Worm (Caenorhabditis elegans): ENCODE data around the gene F41H10.1.

Gene F41H10.1

DNA sequence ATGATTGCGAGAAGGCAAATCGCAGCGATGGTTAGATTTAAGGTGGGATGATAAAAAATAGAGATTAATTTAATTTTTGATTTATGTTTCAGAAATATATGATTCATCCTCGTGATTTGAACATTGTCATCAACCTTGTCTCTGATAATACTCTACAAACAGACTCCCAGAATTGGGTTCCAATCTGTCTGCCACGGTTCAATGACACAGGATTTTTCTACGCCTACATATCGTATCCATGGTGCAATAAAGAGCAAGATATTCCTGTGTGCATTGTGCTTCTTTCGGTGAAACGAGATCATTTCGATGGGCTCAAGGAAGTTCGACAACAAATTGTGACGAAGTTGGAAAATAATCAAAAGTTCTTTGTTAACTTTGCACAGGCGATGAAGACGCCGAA, 14.8 kb upstream of the F41H10.1 start:
- TF ChIP-seq fkh-4 (tag; optimal IDR thresholded peaks at IDR 0.05; ENCODE audit: borderline replicate concordance) (no peak), snu-23 (GFP tag; optimal IDR thresholded peaks at IDR 0.05) (no peak), efl-1 (optimal IDR thresholded peaks at IDR 0.05) (no peak), efl-1 (GFP tag; optimal IDR thresholded peaks at IDR 0.05 in 1 of 2) (peak in 1 of 2 experiments; percentile 92), nhr-85 (tag) (no peak), nhr-84 (tag; optimal IDR thresholded peaks at IDR 0.05) (no peak)

DNA sequence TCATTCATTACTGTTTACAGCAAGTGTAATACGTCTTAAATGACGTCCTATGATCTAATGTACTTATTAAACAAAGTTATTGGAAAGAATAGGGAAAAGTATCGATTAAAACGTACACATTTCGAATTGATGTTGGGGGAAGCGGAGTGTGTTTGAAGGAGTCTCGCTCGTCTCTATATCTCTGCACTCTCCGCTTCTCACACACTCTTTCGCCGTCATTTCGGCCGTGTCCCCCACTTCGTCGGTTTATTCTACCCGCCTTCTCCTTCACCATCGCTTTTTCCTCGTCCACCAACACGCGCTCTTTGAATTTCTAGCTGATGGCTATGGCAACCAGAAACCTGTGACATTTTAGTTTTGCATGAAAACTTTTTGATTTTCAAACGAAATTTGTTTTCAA, 13.8 kb upstream of the F41H10.1 start:
- TF ChIP-seq efl-1 (optimal IDR thresholded peaks at IDR 0.05): peak; percentile 37 to 47
- TF ChIP-seq efl-1 (GFP tag; optimal IDR thresholded peaks at IDR 0.05 in 1 of 2): peak in 1 of 2 experiments; percentile 46
- TF ChIP-seq snu-23 (GFP tag; optimal IDR thresholded peaks at IDR 0.05): peak; percentile 52
- TF ChIP-seq tlp-1 (tag; optimal IDR thresholded peaks at IDR 0.05): no peak
- TF ChIP-seq unc-86 (tag; optimal IDR thresholded peaks at IDR 0.05): peak; percentile 37
- TF ChIP-seq isw-1 (GFP tag; IDR thresholded peaks at IDR 0.05): peak; percentile 2; the same call in 1 of the 2 replicates
- TF ChIP-seq F16B12.6 (tag; optimal IDR thresholded peaks at IDR 0.05): peak; percentile 34
- peak; percentile 40 for TF ChIP-seq nhr-71 (tag; optimal IDR thresholded peaks at IDR 0.05)
- peak in 2 of 3 experiments; percentile 7 to 11 for TF ChIP-seq dpl-1 (GFP tag; optimal IDR thresholded peaks at IDR 0.05)
- no peak for TF ChIP-seq elt-3 (tag; optimal IDR thresholded peaks at IDR 0.05)
- TF ChIP-seq skn-1 (tag; optimal IDR thresholded peaks at IDR 0.05): peak; percentile 5
- TF ChIP-seq nhr-85 (tag): peak; percentile 58
- TF ChIP-seq tbx-2 (tag; optimal IDR thresholded peaks at IDR 0.05): peak; percentile 9
- TF ChIP-seq dsc-1 (tag; optimal IDR thresholded peaks at IDR 0.05): peak; percentile 13
- peak in 1 of 3 experiments; percentile 41 for TF ChIP-seq ceh-82 (tag; optimal IDR thresholded peaks at IDR 0.05)
- TF ChIP-seq rnt-1 (tag; optimal IDR thresholded peaks at IDR 0.05): peak; percentile 42
- no peak for TF ChIP-seq aly-2 (tag; optimal IDR thresholded peaks at IDR 0.05)
- TF ChIP-seq swsn-7 (tag; optimal IDR thresholded peaks at IDR 0.05): peak; percentile 55
- TF ChIP-seq fkh-4 (tag; optimal IDR thresholded peaks at IDR 0.05; ENCODE audit: borderline replicate concordance): no peak
- TF ChIP-seq lsy-2 (tag; optimal IDR thresholded peaks at IDR 0.05): peak; percentile 38 to 45
- TF ChIP-seq nhr-19 (GFP tag; conservative IDR thresholded peaks at IDR 0.05): peak; percentile 15; the same call in 1 of the 2 replicates
- peak; percentile 71 for TF ChIP-seq lin-14 (GFP tag; optimal IDR thresholded peaks at IDR 0.05)
- TF ChIP-seq ztf-4 (tag; optimal IDR thresholded peaks at IDR 0.05): peak; percentile 13
- TF ChIP-seq pqm-1 (tag; optimal IDR thresholded peaks at IDR 0.05): no peak
- TF ChIP-seq lir-3 (tag; optimal IDR thresholded peaks at IDR 0.05; ENCODE audit: poor library complexity): peak; percentile 26
- peak; percentile 43 for TF ChIP-seq fkh-8 (tag; optimal IDR thresholded peaks at IDR 0.05)
- peak; percentile 8 for TF ChIP-seq lin-15B (tag; optimal IDR thresholded peaks at IDR 0.05)
- peak; percentile 37 to 43 for TF ChIP-seq lin-35 (GFP tag; optimal IDR thresholded peaks at IDR 0.05)
- peak; percentile 25 for TF ChIP-seq xbp-1 (tag; optimal IDR thresholded peaks at IDR 0.05)
- TF ChIP-seq nhr-47 (tag; optimal IDR thresholded peaks at IDR 0.05): peak; percentile 8
- TF ChIP-seq sptf-1 (tag; optimal IDR thresholded peaks at IDR 0.05): no peak
- peak; percentile 27 for TF ChIP-seq nhr-20 (tag; optimal IDR thresholded peaks at IDR 0.05)
- TF ChIP-seq mdl-1 (tag; optimal IDR thresholded peaks at IDR 0.05): no peak
- TF ChIP-seq hlh-17 (GFP tag; optimal IDR thresholded peaks at IDR 0.05; ENCODE audit: borderline replicate concordance): no peak
- TF ChIP-seq ceh-88 (GFP tag; IDR thresholded peaks at IDR 0.05): no peak
- no peak for TF ChIP-seq jun-1 (tag; optimal IDR thresholded peaks at IDR 0.05)
- TF ChIP-seq alr-1 (tag; optimal IDR thresholded peaks at IDR 0.05; ENCODE audit: borderline replicate concordance): no peak
- no peak for TF ChIP-seq irx-1 (tag; optimal IDR thresholded peaks at IDR 0.05)

DNA sequence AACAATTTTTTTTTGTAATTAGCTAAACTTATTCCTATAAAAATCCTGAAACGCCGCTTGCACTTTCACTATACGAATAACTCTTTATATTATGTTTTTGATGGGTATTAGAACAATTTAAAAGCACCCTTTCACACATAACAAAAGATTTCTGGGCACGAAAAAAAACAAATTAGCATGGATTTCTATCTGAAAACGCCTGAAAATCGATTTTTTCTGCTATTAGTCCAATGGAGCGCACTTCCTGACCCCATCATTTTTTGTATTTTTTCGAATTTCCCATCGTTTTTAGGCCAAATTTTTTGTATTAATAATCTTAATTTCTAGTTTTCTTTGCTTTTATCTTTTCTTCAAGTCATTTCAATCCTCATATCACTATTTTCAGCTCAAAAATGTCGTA, 13.3 kb upstream of the F41H10.1 start, which contains the start of gene F41H10.3:
Gene F41H10.3 (plus strand): TSS at position 388 of the 400 bp plus-strand sequence.
- TF ChIP-seq zip-4 (GFP tag; optimal IDR thresholded peaks at IDR 0.05) (no peak), irx-1 (tag; optimal IDR thresholded peaks at IDR 0.05) (peak; percentile 2), efl-1 (optimal IDR thresholded peaks at IDR 0.05) (peak in 1 of 2 experiments; percentile 6), efl-1 (GFP tag; optimal IDR thresholded peaks at IDR 0.05 in 1 of 2) (peak; percentile 4 to 59)
